Worm (Caenorhabditis elegans) whole organism, L4/young adult: Measurements from ENCODE around the gene set-1.

Experiments
- W03F9.2 ChIP-seq: fragments of 150-350 bp; optimal IDR thresholded peaks from 2 replicates; lab custom pipeline; 2014; ENCODE audit warnings: missing biosample characterization, missing genetic modification characterization
- dao-5 ChIP-seq: sonication (generic microtip); optimal IDR thresholded peaks from 2 replicates; lab custom pipeline; 2016; ENCODE audit warnings: missing genotype, missing genetic modification characterization, moderate library complexity, missing compliant biosample characterization
- him-1 ChIP-seq: sonication (generic microtip); optimal IDR thresholded peaks from 2 replicates; lab custom pipeline; 2016; ENCODE audit warnings: missing genotype, missing genetic modification reagents, missing genetic modification characterization, missing compliant biosample characterization

set-1 gene

DNA sequence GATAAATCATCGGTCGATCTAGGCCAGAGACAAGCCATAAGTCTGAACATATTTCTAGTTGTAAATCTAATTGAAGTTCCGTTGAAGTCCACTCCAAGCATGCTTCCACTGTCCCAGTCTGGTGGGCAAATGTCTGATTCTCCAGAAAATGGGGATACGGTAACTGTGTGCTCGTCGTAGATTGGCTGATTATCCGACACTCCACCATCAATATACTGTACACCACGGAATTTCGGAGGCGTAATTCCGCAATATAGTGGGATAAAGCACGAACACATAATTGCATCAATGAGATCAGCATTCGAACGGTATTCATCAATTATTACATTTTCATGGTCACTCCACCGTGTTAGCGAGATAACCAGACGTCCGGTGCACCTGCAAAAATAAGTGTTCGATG, 33.9 kb downstream of the set-1 start:
- TF ChIP-seq W03F9.2 (tag; lab: Kevin White, UChicago) (no peak), dao-5 (tag; lab: Kevin White, UChicago) (no peak)

DNA sequence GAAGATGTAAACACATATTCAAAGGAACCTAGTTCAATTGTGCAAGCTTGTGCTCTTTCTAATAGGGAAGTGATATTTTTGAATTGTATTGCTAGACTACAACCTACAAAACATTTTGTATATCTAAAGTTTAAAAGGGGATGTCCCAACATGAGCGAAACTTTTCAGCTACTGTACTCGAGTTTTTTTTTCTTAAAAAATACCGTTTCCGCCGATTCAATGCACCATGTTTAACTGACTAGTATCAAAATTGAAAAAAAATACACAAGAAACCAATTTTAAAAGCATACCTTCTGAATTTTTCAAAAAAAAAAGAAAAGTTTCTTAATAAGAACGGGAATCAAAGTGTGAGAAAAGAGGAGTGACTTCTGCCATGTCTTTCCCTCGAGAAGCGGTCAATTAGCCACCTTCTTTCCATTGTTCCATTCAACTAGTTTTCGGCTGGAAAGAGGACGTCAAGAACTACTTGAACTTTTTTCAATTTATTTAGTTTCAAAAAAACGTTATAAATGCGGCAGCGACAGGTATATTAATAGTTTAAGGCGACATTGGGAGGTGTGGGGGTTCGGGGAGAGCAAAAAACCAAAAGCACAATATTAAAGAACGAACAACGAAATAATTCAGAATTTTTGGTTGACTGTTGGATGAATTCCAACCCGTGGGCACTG, 36.7 kb downstream of the set-1 start, which contains the start of gene nas-4:
Gene nas-4, minus strand, starts transcription at position 351 of the 668 bp plus-strand sequence.
- TF ChIP-seq W03F9.2 (tag; lab: Kevin White, UChicago) = no peak
- TF ChIP-seq him-1 (tag; lab: Kevin White, UChicago) = no peak
- TF ChIP-seq dao-5 (tag; lab: Kevin White, UChicago) = no peak

DNA sequence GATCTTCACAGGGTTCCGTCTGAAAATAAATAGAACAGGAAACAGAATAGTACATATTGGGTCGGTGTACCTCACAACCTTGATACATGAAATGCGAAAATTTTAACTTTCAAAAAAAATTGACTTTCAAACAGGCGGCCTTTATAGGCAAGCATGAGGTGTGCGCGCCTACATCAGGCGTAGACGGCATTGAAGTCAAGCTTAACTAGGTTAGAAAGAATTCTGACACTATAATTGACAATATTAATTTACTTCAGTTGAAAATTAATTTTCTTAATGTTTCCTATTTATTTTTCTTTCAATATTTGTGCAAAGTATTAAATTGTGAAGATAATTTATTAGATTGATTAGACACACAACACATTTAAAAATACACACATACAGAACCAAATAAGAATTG, 40.3 kb downstream of the set-1 start, which contains the start of gene C05D11.5:
Gene C05D11.5, minus strand, starts transcription at position 101 of the 400 bp plus-strand sequence.
- TF ChIP-seq dao-5 (tag; lab: Kevin White, UChicago) (no peak), him-1 (tag; lab: Kevin White, UChicago) (no peak), W03F9.2 (tag; lab: Kevin White, UChicago) (no peak)

- TF ChIP-seq dao-5 (tag; lab: Kevin White, UChicago) = no peak
- no peak for TF ChIP-seq W03F9.2 (tag; lab: Kevin White, UChicago)
- no peak for TF ChIP-seq him-1 (tag; lab: Kevin White, UChicago)
These were observed 40.7 kb downstream of the set-1 start for ce11 chrIII:6411430-6411829.

DNA sequence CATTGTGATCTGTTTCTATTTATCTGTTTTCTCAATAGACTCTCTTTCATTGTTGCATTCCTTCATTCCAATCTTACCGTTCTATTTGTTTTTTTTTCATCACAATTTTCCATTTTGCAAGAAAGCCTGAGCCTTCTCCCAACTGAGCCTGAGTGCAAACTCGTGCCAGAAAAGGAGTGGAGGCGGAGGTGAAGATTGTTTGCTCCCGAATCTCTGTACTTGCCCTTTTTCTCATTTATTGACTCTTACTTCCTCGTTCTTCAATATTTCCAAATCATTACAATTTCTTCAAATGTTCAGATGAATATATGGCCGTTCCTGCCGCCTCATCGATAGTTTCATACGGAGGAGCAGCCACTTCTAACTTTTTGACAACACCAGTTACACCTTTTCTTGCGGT, 45.3 kb downstream of the set-1 start, which contains the start of gene let-756:
Gene let-756, plus strand, starts transcription at position 301 of the 400 bp plus-strand sequence.
- TF ChIP-seq dao-5 (tag; lab: Kevin White, UChicago) = no peak
- TF ChIP-seq W03F9.2 (tag; lab: Kevin White, UChicago) = no peak
- TF ChIP-seq him-1 (tag; lab: Kevin White, UChicago) = no peak

- TF ChIP-seq him-1 (tag; lab: Kevin White, UChicago) (no peak), W03F9.2 (tag; lab: Kevin White, UChicago) (no peak), dao-5 (tag; lab: Kevin White, UChicago) (no peak)
These were observed 47.1 kb downstream of the set-1 start for ce11 chrIII:6405121-6405520.

- TF ChIP-seq dao-5 (tag; lab: Kevin White, UChicago) = no peak
- TF ChIP-seq W03F9.2 (tag; lab: Kevin White, UChicago) = no peak
- TF ChIP-seq him-1 (tag; lab: Kevin White, UChicago) = no peak
These were observed 49.4 kb downstream of the set-1 start for ce11 chrIII:6402810-6403209.

ce11 chrIII:6402346-6402745, 49.8 kb downstream of the set-1 start:
- TF ChIP-seq him-1 (tag; lab: Kevin White, UChicago) = no peak
- TF ChIP-seq dao-5 (tag; lab: Kevin White, UChicago) = no peak
- no peak for TF ChIP-seq W03F9.2 (tag; lab: Kevin White, UChicago)
